Worm (Caenorhabditis elegans) whole organism, young adult: ENCODE measurements around the gene Y73F8A.15.

Source experiments
- B0035.1 ChIP-seq: sonication (generic microtip); optimal IDR thresholded peaks from 2 replicates; lab custom pipeline; 2016; ENCODE audit warnings: missing genetic modification characterization, mild to moderate bottlenecking, missing compliant biosample characterization, missing genotype, missing genetic modification reagents
- B0336.3 ChIP-seq: fragments of 200-800 bp; sonication (Bioruptor generic); IDR thresholded peaks from 2 replicates; pipeline ENCODE4 v1.3.6; 2022; ENCODE audit warnings: missing genetic modification characterization, missing compliant biosample characterization
- D2030.7 ChIP-seq: fragments of 200-800 bp; sonication (Bioruptor generic); IDR thresholded peaks from 2 replicates; pipeline ENCODE4 v1.3.6; 2022; ENCODE audit warnings: missing genetic modification reagents, missing genetic modification characterization, missing compliant biosample characterization
- F23B12.7 ChIP-seq: sonication (generic microtip); optimal IDR thresholded peaks from 2 replicates; lab custom pipeline; 2017; ENCODE audit warnings: missing genetic modification characterization, mild to moderate bottlenecking, missing compliant biosample characterization, antibody characterized with exemption, moderate library complexity; ENCODE audit not compliant: insufficient read depth
- F57A8.1 ChIP-seq: fragments of 200-800 bp; sonication (Bioruptor generic); optimal IDR thresholded peaks from 2 replicates; lab custom pipeline; 2018; ENCODE audit warnings: mild to moderate bottlenecking, missing genetic modification characterization, moderate library complexity, missing compliant biosample characterization
- F57C9.4 ChIP-seq: sonication (generic microtip); optimal IDR thresholded peaks from 2 replicates; lab custom pipeline; 2017; ENCODE audit warnings: mild to moderate bottlenecking, missing genetic modification characterization, missing compliant biosample characterization
- ama-1 ChIP-seq, 3 experiments: fragments of 150-350 bp in 1 of 3; sonication (generic microtip) in 2 of 3; optimal IDR thresholded peaks; 2 replicates each; lab custom pipeline; 2014 to 2018; ENCODE audit warnings: missing biosample characterization in 2 of 3, missing genetic modification characterization in 2 of 3, missing genetic modification reagents in 2 of 3
- atf-7 ChIP-seq: sonication (generic microtip); optimal IDR thresholded peaks from 2 replicates; lab custom pipeline; 2017; ENCODE audit warnings: mild to moderate bottlenecking, missing genetic modification characterization, missing compliant biosample characterization
- attf-5 ChIP-seq: fragments of 200-800 bp; sonication (Bioruptor generic); optimal IDR thresholded peaks from 2 replicates; lab custom pipeline; 2018; ENCODE audit warnings: mild to moderate bottlenecking, missing genetic modification characterization, missing compliant biosample characterization
- attf-6 ChIP-seq: fragments of 200-800 bp; sonication (Bioruptor generic); IDR thresholded peaks from 2 replicates; pipeline ENCODE4 v1.3.6; 2022; ENCODE audit warnings: missing genetic modification reagents, missing genetic modification characterization, missing compliant biosample characterization
- bed-1 ChIP-seq: fragments of 200-800 bp; sonication (Bioruptor generic); IDR thresholded peaks from 2 replicates; pipeline ENCODE4 v1.3.6; 2022; ENCODE audit warnings: missing genetic modification reagents, missing genetic modification characterization, missing compliant biosample characterization
- efl-1 ChIP-seq: fragments of 150-350 bp; optimal IDR thresholded peaks from 2 replicates; lab custom pipeline; 2014; ENCODE audit warnings: missing biosample characterization, missing genetic modification reagents, missing genetic modification characterization
- egl-18 ChIP-seq: fragments of 200-800 bp; sonication (Bioruptor generic); IDR thresholded peaks from 2 replicates; pipeline ENCODE4 v1.3.6; 2022; ENCODE audit warnings: missing genetic modification reagents, missing genetic modification characterization, missing compliant biosample characterization
- egl-44 ChIP-seq: fragments of 200-800 bp; sonication (Bioruptor generic); IDR thresholded peaks from 2 replicates; pipeline ENCODE4 v1.3.6; 2022; ENCODE audit warnings: missing genetic modification reagents, missing genetic modification characterization, missing compliant biosample characterization
- gei-17 ChIP-seq: fragments of 200-800 bp; sonication (Bioruptor generic); optimal IDR thresholded peaks from 2 replicates; lab custom pipeline; 2018; ENCODE audit warnings: mild to moderate bottlenecking, missing genetic modification characterization, missing compliant biosample characterization
- him-1 ChIP-seq: sonication (generic microtip); optimal IDR thresholded peaks from 2 replicates; lab custom pipeline; 2016; ENCODE audit warnings: missing genotype, missing genetic modification reagents, missing genetic modification characterization, missing compliant biosample characterization
- hlh-12 ChIP-seq: sonication (generic microtip); optimal IDR thresholded peaks from 2 replicates; lab custom pipeline; 2016; ENCODE audit warnings: missing genetic modification characterization, missing compliant biosample characterization
- hmg-20 ChIP-seq: fragments of 200-800 bp; sonication (Bioruptor generic); IDR thresholded peaks from 2 replicates; pipeline ENCODE4 v1.3.6; 2022; ENCODE audit warnings: missing genetic modification reagents, missing genetic modification characterization, missing compliant biosample characterization
- hrde-1 ChIP-seq: sonication (generic microtip); optimal IDR thresholded peaks from 2 replicates; lab custom pipeline; 2016; ENCODE audit warnings: missing genetic modification characterization, mild to moderate bottlenecking, missing compliant biosample characterization, moderate library complexity, missing genotype, missing genetic modification reagents, borderline replicate concordance
- lag-1 ChIP-seq: fragments of 200-800 bp; sonication (Bioruptor generic); IDR thresholded peaks from 2 replicates; pipeline ENCODE4 v1.3.6; 2022; ENCODE audit warnings: missing genetic modification reagents, missing genetic modification characterization, missing compliant biosample characterization
- let-526 ChIP-seq: fragments of 200-800 bp; sonication (Bioruptor generic); IDR thresholded peaks from 2 replicates; pipeline ENCODE4 v1.3.6; 2022; ENCODE audit warnings: missing genetic modification reagents, missing genetic modification characterization, missing compliant biosample characterization
- lin-54 ChIP-seq: fragments of 200-800 bp; sonication (Bioruptor generic); optimal IDR thresholded peaks from 2 replicates; lab custom pipeline; 2018; ENCODE audit warnings: mild to moderate bottlenecking, missing genetic modification characterization, missing compliant biosample characterization
- lir-1 ChIP-seq: fragments of 200-800 bp; sonication (Bioruptor generic); conservative IDR thresholded peaks from 2 replicates; pipeline ENCODE4 v1.3.6; 2022; ENCODE audit warnings: missing genetic modification reagents, missing genetic modification characterization, missing compliant biosample characterization
- lsy-27 ChIP-seq: sonication (generic microtip); optimal IDR thresholded peaks from 2 replicates; lab custom pipeline; 2017; ENCODE audit warnings: missing genetic modification characterization, mild to moderate bottlenecking, missing compliant biosample characterization, antibody characterized with exemption, missing genotype, borderline replicate concordance; ENCODE audit not compliant: insufficient read depth
- madf-10 ChIP-seq: sonication (generic microtip); optimal IDR thresholded peaks from 2 replicates; lab custom pipeline; 2016; ENCODE audit warnings: mild to moderate bottlenecking, missing genetic modification characterization, missing compliant biosample characterization
- madf-3 ChIP-seq: fragments of 200-800 bp; sonication (Bioruptor generic); IDR thresholded peaks from 2 replicates; pipeline ENCODE4 v1.3.6; 2022; ENCODE audit warnings: missing genetic modification reagents, missing genetic modification characterization, missing compliant biosample characterization
- mcd-1 ChIP-seq: fragments of 200-800 bp; sonication (Bioruptor generic); IDR thresholded peaks from 2 replicates; pipeline ENCODE4 v1.3.6; 2022; ENCODE audit warnings: missing genetic modification reagents, missing genetic modification characterization, missing compliant biosample characterization
- mes-4 ChIP-seq: sonication (generic microtip); optimal IDR thresholded peaks from 2 replicates; lab custom pipeline; 2016; ENCODE audit warnings: missing genotype, missing genetic modification characterization, missing compliant biosample characterization
- nhr-80 ChIP-seq: sonication (generic microtip); optimal IDR thresholded peaks from 2 replicates; lab custom pipeline; 2016; ENCODE audit warnings: missing genetic modification characterization, missing compliant biosample characterization
- pha-4 ChIP-seq: fragments of 150-350 bp; sonication (generic microtip); optimal IDR thresholded peaks from 2 replicates; lab custom pipeline; 2014; ENCODE audit warnings: missing biosample characterization, missing genetic modification reagents, missing genetic modification characterization
- rcor-1 ChIP-seq: fragments of 200-800 bp; sonication (Bioruptor generic); IDR thresholded peaks from 2 replicates; pipeline ENCODE4 v1.3.6; 2022; ENCODE audit warnings: missing genetic modification reagents, missing genetic modification characterization, missing compliant biosample characterization
- snpc-3.4 ChIP-seq: sonication (generic microtip); optimal IDR thresholded peaks from 2 replicates; lab custom pipeline; 2017; ENCODE audit warnings: missing genetic modification characterization, mild to moderate bottlenecking, missing compliant biosample characterization, antibody characterized with exemption, moderate library complexity, missing genotype, missing genetic modification reagents
- somi-1 ChIP-seq: fragments of 200-800 bp; sonication (Bioruptor generic); optimal IDR thresholded peaks from 2 replicates; lab custom pipeline; 2018; ENCODE audit warnings: mild to moderate bottlenecking, missing genetic modification characterization, missing compliant biosample characterization
- tbx-9 ChIP-seq: sonication (generic microtip); optimal IDR thresholded peaks from 2 replicates; lab custom pipeline; 2016; ENCODE audit warnings: borderline replicate concordance, missing genetic modification characterization, inconsistent platforms, missing compliant biosample characterization
- tlf-1 ChIP-seq: fragments of 200-800 bp; sonication (Bioruptor generic); optimal IDR thresholded peaks from 2 replicates; lab custom pipeline; 2018; ENCODE audit warnings: mild to moderate bottlenecking, missing genetic modification characterization, missing compliant biosample characterization
- unc-130 ChIP-seq: sonication (generic microtip); optimal IDR thresholded peaks from 2 replicates; lab custom pipeline; 2016; ENCODE audit warnings: missing genetic modification reagents, missing genetic modification characterization, missing compliant biosample characterization
- xnd-1 ChIP-seq: sonication (generic microtip); optimal IDR thresholded peaks from 2 replicates; lab custom pipeline; 2016; ENCODE audit warnings: missing genotype, missing genetic modification reagents, missing genetic modification characterization, missing compliant biosample characterization
- zfh-2 ChIP-seq: fragments of 200-800 bp; sonication (Bioruptor generic); conservative IDR thresholded peaks from 2 replicates; pipeline ENCODE4 v1.3.6; 2022; ENCODE audit warnings: missing genetic modification reagents, missing genetic modification characterization, missing compliant biosample characterization
- ztf-18 ChIP-seq: sonication (generic microtip); optimal IDR thresholded peaks from 2 replicates; lab custom pipeline; 2016; ENCODE audit warnings: missing genotype, mild to moderate bottlenecking, missing genetic modification characterization, missing compliant biosample characterization
- ztf-22 ChIP-seq: fragments of 200-800 bp; sonication (Bioruptor generic); optimal IDR thresholded peaks from 2 replicates; lab custom pipeline; 2018; ENCODE audit warnings: mild to moderate bottlenecking, missing genetic modification characterization, moderate library complexity, missing compliant biosample characterization
- ztf-6 ChIP-seq: fragments of 200-800 bp; sonication (Bioruptor generic); IDR thresholded peaks from 2 replicates; pipeline ENCODE4 v1.3.6; 2022; ENCODE audit warnings: missing genetic modification reagents, missing genetic modification characterization, missing compliant biosample characterization

Gene Y73F8A.15

ce11 chrIV:15323593-15323992, 2.2 kb downstream of the Y73F8A.15 start, which contains the start of gene tbx-39:
Gene tbx-39 (plus strand): TSS chrIV:15323893.
- no peak for TF ChIP-seq lsy-27 (tag; lab: Kevin White, UChicago)
- no peak for TF ChIP-seq B0035.1 (tag; lab: Kevin White, UChicago)
- TF ChIP-seq mes-4 (tag; lab: Kevin White, UChicago), result no peak
- TF ChIP-seq B0336.3 (GFP tag; lab: Robert Waterston, UW), result no peak
- no peak for TF ChIP-seq ztf-22 (GFP tag; lab: Kevin White, UChicago)
- no peak for TF ChIP-seq nhr-80 (tag; lab: Kevin White, UChicago)
- TF ChIP-seq attf-5, result no peak
- no peak for TF ChIP-seq ama-1 (optimal IDR thresholded peaks at IDR 0.05; lab: Kevin White, UChicago)
- TF ChIP-seq ama-1 (GFP tag; optimal IDR thresholded peaks at IDR 0.05; lab: Kevin White, UChicago), result no peak
- no peak for TF ChIP-seq F57C9.4
- no peak for TF ChIP-seq somi-1 (GFP tag; lab: Kevin White, UChicago)
- TF ChIP-seq let-526, result no peak
- no peak for TF ChIP-seq F23B12.7 (tag; lab: Kevin White, UChicago)
- no peak for TF ChIP-seq snpc-3.4 (tag; lab: Kevin White, UChicago)
- TF ChIP-seq lin-54 (GFP tag; lab: Kevin White, UChicago), result no peak
- TF ChIP-seq tlf-1 (GFP tag; lab: Kevin White, UChicago), result no peak
- no peak for TF ChIP-seq lag-1 (GFP tag; lab: Robert Waterston, UW)
- TF ChIP-seq xnd-1 (tag; lab: Kevin White, UChicago), result no peak

- TF ChIP-seq lsy-27 (tag; lab: Kevin White, UChicago) (no peak), hlh-12 (tag; lab: Kevin White, UChicago) (no peak), gei-17 (GFP tag; lab: Kevin White, UChicago) (no peak), rcor-1 (GFP tag; lab: Robert Waterston, UW) (no peak), F57A8.1 (GFP tag; lab: Kevin White, UChicago) (no peak), ztf-18 (tag; lab: Kevin White, UChicago) (no peak), madf-10 (no peak), lir-1 (GFP tag; lab: Robert Waterston, UW) (no peak), hmg-20 (GFP tag; lab: Robert Waterston, UW) (no peak), egl-18 (GFP tag; lab: Robert Waterston, UW) (no peak), tbx-9 (tag; lab: Kevin White, UChicago) (no peak), him-1 (no peak), hrde-1 (tag; lab: Kevin White, UChicago) (no peak), bed-1 (GFP tag; lab: Robert Waterston, UW) (no peak), pha-4 (tag; lab: Kevin White, UChicago) (no peak), attf-6 (GFP tag; lab: Robert Waterston, UW) (no peak), mcd-1 (GFP tag; lab: Robert Waterston, UW) (no peak)
- TF ChIP-seq, all 124 proteins: peak for 0
Observed at ce11 chrIV:15328092-15328491, 6.7 kb downstream of the Y73F8A.15 start, which contains the start of gene tbx-40. Gene tbx-40 (minus strand): TSS chrIV:15328192.

ce11 chrIV:15336778-15337177, 15.4 kb downstream of the Y73F8A.15 start, which contains the start of gene irld-59:
Gene irld-59 (plus strand): TSS chrIV:15337078.
- TF ChIP-seq madf-3 (GFP tag; lab: Robert Waterston, UW) (no peak), zfh-2 (GFP tag; lab: Robert Waterston, UW) (no peak), D2030.7 (no peak), atf-7 (no peak), ztf-6 (GFP tag; lab: Robert Waterston, UW) (no peak), efl-1 (GFP tag; lab: Kevin White, UChicago) (no peak), unc-130 (GFP tag; lab: Kevin White, UChicago) (no peak), egl-44 (GFP tag; lab: Robert Waterston, UW) (no peak)
